Worm (Caenorhabditis elegans): ENCODE measurements around the gene nspb-3.

ce11 chrIV:6562039-6562438 is 32.7 kb downstream of the nspb-3 start:
- TF ChIP-seq F49E8.2 (tag; optimal IDR thresholded peaks at IDR 0.05; ENCODE audit: borderline replicate concordance), result no peak
- TF ChIP-seq lin-38 (GFP tag; IDR thresholded peaks at IDR 0.05), result no peak
- TF ChIP-seq ces-1 (GFP tag; optimal IDR thresholded peaks at IDR 0.05), result no peak
- TF ChIP-seq ztf-11 (tag; optimal IDR thresholded peaks at IDR 0.05), result no peak
- TF ChIP-seq pha-4 (GFP tag; IDR thresholded peaks at IDR 0.05), result no peak
- TF ChIP-seq pha-4 (tag; optimal IDR thresholded peaks at IDR 0.05), result no peak
- TF ChIP-seq nhr-41 (GFP tag; IDR thresholded peaks at IDR 0.05), result no peak
- no peak for TF ChIP-seq nhr-11 (tag; optimal IDR thresholded peaks at IDR 0.05)
- no peak for TF ChIP-seq dve-1 (tag; optimal IDR thresholded peaks at IDR 0.05; ENCODE audit: insufficient read depth)
- TF ChIP-seq snpc-1.2 (GFP tag; IDR thresholded peaks at IDR 0.05), result 0 out of 2 replicates have a peak, but pooled peaks have one; percentile 62
- no peak for TF ChIP-seq aha-1 (tag)

Data from whole organism, L4 larva.